Worm (Caenorhabditis elegans) whole organism, early embryonic: ENCODE measurements around the gene F58A4.6.

Source experiments
- B0310.2 ChIP-seq: sonication (generic microtip); optimal IDR thresholded peaks from 2 replicates; lab custom pipeline; 2016; ENCODE audit warnings: mild to moderate bottlenecking, missing genetic modification characterization, missing compliant biosample characterization
- F13C5.2 ChIP-seq: sonication (generic microtip); optimal IDR thresholded peaks from 2 replicates; lab custom pipeline; 2017; ENCODE audit warnings: mild to moderate bottlenecking, missing genetic modification characterization, inconsistent platforms, missing compliant biosample characterization
- aly-1 ChIP-seq: sonication (generic microtip); optimal IDR thresholded peaks from 2 replicates; lab custom pipeline; 2016; ENCODE audit warnings: missing genetic modification characterization, missing compliant biosample characterization
- ama-1 ChIP-seq: fragments of 150-350 bp; optimal IDR thresholded peaks from 2 replicates; lab custom pipeline; 2014
- ceh-13 ChIP-seq: fragments of 200-800 bp; sonication (Bioruptor generic); optimal IDR thresholded peaks from 2 replicates; lab custom pipeline; 2018; ENCODE audit warnings: mild to moderate bottlenecking, missing genetic modification characterization, missing compliant biosample characterization
- ceh-36 ChIP-seq: sonication (generic microtip); optimal IDR thresholded peaks from 2 replicates; lab custom pipeline; 2016; ENCODE audit warnings: missing genetic modification characterization, inconsistent platforms, missing compliant biosample characterization
- ets-7 ChIP-seq: sonication (generic microtip); optimal IDR thresholded peaks from 2 replicates; lab custom pipeline; 2016; ENCODE audit warnings: missing genotype, missing genetic modification characterization, missing compliant biosample characterization
- flt-1 ChIP-seq: fragments of 200-800 bp; sonication (Bioruptor generic); IDR thresholded peaks from 2 replicates; pipeline ENCODE4 v1.3.6; 2022; ENCODE audit warnings: missing genetic modification characterization, missing compliant biosample characterization
- hmbx-1 ChIP-seq: sonication (generic microtip); optimal IDR thresholded peaks from 2 replicates; lab custom pipeline; 2016; ENCODE audit warnings: mild to moderate bottlenecking, missing genetic modification characterization, missing compliant biosample characterization
- hmg-4 ChIP-seq: fragments of 200-800 bp; sonication (Bioruptor generic); optimal IDR thresholded peaks from 2 replicates; lab custom pipeline; 2018; ENCODE audit warnings: mild to moderate bottlenecking, missing genetic modification characterization, missing compliant biosample characterization
- hnd-1 ChIP-seq: sonication (generic microtip); optimal IDR thresholded peaks from 2 replicates; lab custom pipeline; 2016; ENCODE audit warnings: missing genetic modification characterization, missing compliant biosample characterization
- pes-1 ChIP-seq: fragments of 200-800 bp; sonication (Bioruptor generic); IDR thresholded peaks from 2 replicates; pipeline ENCODE4 v1.3.6; 2022; ENCODE audit warnings: missing genetic modification reagents, missing genetic modification characterization, missing compliant biosample characterization
- scrt-1 ChIP-seq: fragments of 200-800 bp; sonication (Bioruptor generic); IDR thresholded peaks from 2 replicates; pipeline ENCODE4 v1.3.6; 2022; ENCODE audit warnings: missing genetic modification characterization, missing compliant biosample characterization
- sea-1 ChIP-seq: fragments of 200-800 bp; sonication (Bioruptor generic); conservative IDR thresholded peaks from 2 replicates; pipeline ENCODE4 v1.3.6; 2022; ENCODE audit warnings: missing genetic modification characterization, missing compliant biosample characterization
- tbx-11 ChIP-seq: fragments of 200-800 bp; sonication (Bioruptor generic); IDR thresholded peaks from 2 replicates; pipeline ENCODE4 v1.3.6; 2022; ENCODE audit warnings: missing genetic modification characterization, missing compliant biosample characterization
- tbx-37 ChIP-seq: fragments of 200-800 bp; sonication (Bioruptor generic); conservative IDR thresholded peaks from 2 replicates; pipeline ENCODE4 v1.3.6; 2022; ENCODE audit warnings: missing genetic modification reagents, missing genetic modification characterization, missing compliant biosample characterization
- tra-4 ChIP-seq: sonication (generic microtip); optimal IDR thresholded peaks from 2 replicates; lab custom pipeline; 2017; ENCODE audit warnings: missing genetic modification characterization, missing compliant biosample characterization

The F58A4.6 gene

DNA sequence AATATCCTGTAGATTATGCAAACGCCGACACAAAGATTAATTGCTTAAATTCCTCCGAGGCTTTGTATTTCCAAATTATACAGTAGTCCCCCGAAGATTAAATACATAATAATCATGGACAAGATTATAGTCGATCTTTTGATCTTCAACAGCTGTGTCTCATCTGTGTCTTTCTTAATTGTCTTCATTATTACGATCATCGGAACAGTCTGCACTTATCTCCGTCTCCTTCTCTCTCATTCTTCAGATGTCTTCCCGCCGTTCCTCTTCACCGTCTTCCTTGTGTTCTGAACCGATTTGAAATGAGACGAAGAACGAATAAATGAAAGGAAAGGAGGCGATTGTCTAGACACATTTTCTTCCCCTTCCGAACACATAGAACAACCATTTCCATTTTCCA is 46.8 kb downstream of the F58A4.6 start:
- TF ChIP-seq ceh-13 (no peak), aly-1 (no peak), ceh-36 (tag; lab: Kevin White, UChicago) (no peak), ets-7 (tag; lab: Kevin White, UChicago) (no peak)

- TF ChIP-seq ceh-36 (tag; lab: Kevin White, UChicago) (no peak), tbx-11 (GFP tag; lab: Robert Waterston, UW) (no peak), ets-7 (tag; lab: Kevin White, UChicago) (no peak), hmg-4 (no peak), scrt-1 (GFP tag; lab: Robert Waterston, UW) (no peak), aly-1 (no peak), B0310.2 (tag; lab: Kevin White, UChicago) (no peak), ceh-13 (no peak), sea-1 (GFP tag; lab: Robert Waterston, UW) (no peak), hnd-1 (tag; lab: Kevin White, UChicago) (no peak), F13C5.2 (tag; lab: Kevin White, UChicago) (no peak), tbx-37 (GFP tag; lab: Robert Waterston, UW) (no peak), tra-4 (tag; lab: Kevin White, UChicago) (no peak), flt-1 (GFP tag; lab: Robert Waterston, UW) (no peak), pes-1 (GFP tag; lab: Robert Waterston, UW) (no peak), hmbx-1 (tag; lab: Kevin White, UChicago) (no peak)
Measured at ce11 chrIII:9662266-9662959, 48.1 kb downstream of the F58A4.6 start.

DNA sequence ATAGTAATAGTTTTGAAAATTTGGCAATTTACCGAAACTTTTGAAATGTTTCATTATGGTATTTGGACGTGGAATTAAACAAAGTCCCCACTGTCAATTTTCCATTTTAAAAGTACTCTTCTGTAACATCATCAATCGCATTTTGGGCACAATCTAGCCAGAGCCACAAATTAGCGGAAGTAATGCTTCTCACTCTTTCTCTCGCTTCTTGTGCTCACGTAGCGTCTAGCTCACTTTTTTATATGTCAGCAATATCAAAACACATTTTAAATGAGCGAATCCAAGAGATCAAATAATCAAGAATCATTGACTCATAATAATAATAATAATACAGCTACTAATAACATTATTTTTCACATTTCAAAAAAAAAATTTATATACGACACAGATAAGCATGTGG is 49.7 kb downstream of the F58A4.6 start:
- no peak for TF ChIP-seq ceh-13
- TF ChIP-seq ama-1 = no peak
- no peak for TF ChIP-seq aly-1
- no peak for TF ChIP-seq hnd-1 (tag; lab: Kevin White, UChicago)

DNA sequence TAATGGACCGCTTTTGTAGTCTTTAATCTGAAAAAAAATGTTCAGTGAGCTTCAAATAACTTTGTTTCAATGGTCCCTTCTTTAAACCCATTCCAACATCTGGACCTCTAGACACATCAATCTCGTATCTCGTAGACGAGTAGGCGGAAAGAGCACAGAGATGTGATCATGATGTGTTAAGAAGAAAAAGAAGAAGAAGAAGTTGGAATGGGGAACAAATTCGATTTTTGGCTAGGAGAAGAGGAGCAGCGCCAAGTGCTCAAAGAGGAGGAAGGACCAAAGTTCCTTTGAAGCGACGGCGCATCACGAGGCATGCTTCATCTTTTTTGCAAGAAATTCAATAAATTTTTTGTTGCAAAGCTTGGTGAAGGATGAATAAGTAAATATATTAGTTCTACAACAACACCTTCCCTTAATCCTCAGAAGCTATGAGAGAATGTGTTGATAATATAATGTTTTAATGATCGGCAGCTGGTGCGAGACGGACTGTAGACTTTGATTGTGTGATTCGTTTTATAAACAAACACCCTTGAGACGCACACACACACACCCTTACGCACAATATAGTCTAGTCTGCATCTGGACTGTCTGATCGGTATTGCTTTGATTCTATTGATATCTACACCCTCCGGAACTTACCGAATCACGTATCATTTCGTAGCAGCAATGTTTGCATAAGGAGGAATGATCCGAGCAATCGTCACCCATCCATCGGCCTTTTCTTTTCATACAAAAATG is 50.4 kb downstream of the F58A4.6 start:
- TF ChIP-seq aly-1 = no peak
- TF ChIP-seq ceh-13 = no peak
- no peak for TF ChIP-seq ceh-36 (tag; lab: Kevin White, UChicago)
- no peak for TF ChIP-seq hmbx-1 (tag; lab: Kevin White, UChicago)
- TF ChIP-seq F13C5.2 (tag; lab: Kevin White, UChicago) = no peak
- no peak for TF ChIP-seq pes-1 (GFP tag; lab: Robert Waterston, UW)
